Worm (Caenorhabditis elegans): Measurements from ENCODE around the gene hsp-25.

- no peak for TF ChIP-seq fkh-10 (GFP tag; optimal IDR thresholded peaks at IDR 0.05)
- TF ChIP-seq snpc-4 (tag; optimal IDR thresholded peaks at IDR 0.05), result no peak
- peak; percentile 94 for TF ChIP-seq blmp-1 (tag; optimal IDR thresholded peaks at IDR 0.05)
- no peak for TF ChIP-seq unc-30 (tag; optimal IDR thresholded peaks at IDR 0.05)
- TF ChIP-seq ceh-82 (tag; optimal IDR thresholded peaks at IDR 0.05), result no peak
- no peak for TF ChIP-seq egl-13 (tag; optimal IDR thresholded peaks at IDR 0.05)
These were observed 12.5 kb downstream of the hsp-25 start for ce11 chrX:6026732-6027528.

All from whole organism, L1 larva.